Fruit fly (Drosophila melanogaster) whole organism, pupa: ENCODE measurements around the gene hng3.

Experiments
- CG12605 ChIP-seq: fragments of 200-800 bp; sonication (Bioruptor generic); IDR thresholded peaks from 2 replicates; pipeline ENCODE4 v1.3.6; 2022; ENCODE audit warnings: missing biosample characterization, missing genetic modification characterization
- CG13204 ChIP-seq: fragments of 200-800 bp; sonication (Bioruptor generic); optimal IDR thresholded peaks from 2 replicates; lab custom pipeline; 2018; ENCODE audit warnings: missing biosample characterization, mild to moderate bottlenecking, missing genetic modification characterization, moderate library complexity
- CG15710 ChIP-seq: fragments of 200-800 bp; sonication (Bioruptor generic); optimal IDR thresholded peaks from 2 replicates; lab custom pipeline; 2018; ENCODE audit warnings: missing biosample characterization, mild to moderate bottlenecking, missing genetic modification characterization, moderate library complexity
- CG17806 ChIP-seq: fragments of 200-800 bp; sonication (Bioruptor generic); optimal IDR thresholded peaks from 2 replicates; lab custom pipeline; 2018; ENCODE audit warnings: missing biosample characterization, mild to moderate bottlenecking, missing genetic modification characterization, moderate library complexity
- CG32121 ChIP-seq: fragments of 200-800 bp; sonication (Bioruptor generic); IDR thresholded peaks from 2 replicates; pipeline ENCODE4 v1.3.6; 2022; ENCODE audit warnings: missing biosample characterization, missing genetic modification characterization
- CG34367 ChIP-seq: fragments of 200-800 bp; sonication (Bioruptor generic); optimal IDR thresholded peaks from 2 replicates; lab custom pipeline; 2018; ENCODE audit warnings: missing biosample characterization, mild to moderate bottlenecking, missing genetic modification characterization
- CG4496 ChIP-seq: fragments of 200-800 bp; sonication (Bioruptor generic); IDR thresholded peaks from 3 replicates; pipeline ENCODE4 v1.3.6; 2022; ENCODE audit warnings: missing biosample characterization, missing genetic modification characterization
- CG8159 ChIP-seq: fragments of 200-800 bp; sonication (Bioruptor generic); optimal IDR thresholded peaks from 3 replicates; lab custom pipeline; 2018; ENCODE audit warnings: missing biosample characterization, mild to moderate bottlenecking, missing genetic modification characterization, moderate library complexity
- CG9948 ChIP-seq: fragments of 200-800 bp; sonication (Bioruptor generic); optimal IDR thresholded peaks from 2 replicates; lab custom pipeline; 2018; ENCODE audit warnings: missing biosample characterization, mild to moderate bottlenecking, missing genetic modification characterization, moderate library complexity
- EcR ChIP-seq: fragments of 200-800 bp; sonication (Bioruptor generic); optimal IDR thresholded peaks from 3 replicates; lab custom pipeline; 2019; ENCODE audit warnings: missing biosample characterization, missing genetic modification characterization, mild to moderate bottlenecking, moderate library complexity, missing genetic modification reagents
- Ets98B ChIP-seq: fragments of 200-800 bp; sonication (Bioruptor generic); IDR thresholded peaks from 2 replicates; pipeline ENCODE4 v1.3.6; 2022; ENCODE audit warnings: missing biosample characterization, missing genetic modification characterization
- Pif1A ChIP-seq: fragments of 200-800 bp; sonication (Bioruptor generic); optimal IDR thresholded peaks from 3 replicates; lab custom pipeline; 2016; ENCODE audit warnings: missing biosample characterization, missing genetic modification characterization
- Snoo ChIP-seq: fragments of 200-800 bp; sonication (Bioruptor generic); optimal IDR thresholded peaks from 3 replicates; lab custom pipeline; 2017; ENCODE audit warnings: missing biosample characterization, mild to moderate bottlenecking, missing genetic modification characterization, inconsistent platforms
- rn ChIP-seq: fragments of 200-800 bp; sonication (Bioruptor generic); IDR thresholded peaks from 2 replicates; pipeline ENCODE4 v1.3.6; 2022; ENCODE audit warnings: missing biosample characterization, missing genetic modification characterization

DNA sequence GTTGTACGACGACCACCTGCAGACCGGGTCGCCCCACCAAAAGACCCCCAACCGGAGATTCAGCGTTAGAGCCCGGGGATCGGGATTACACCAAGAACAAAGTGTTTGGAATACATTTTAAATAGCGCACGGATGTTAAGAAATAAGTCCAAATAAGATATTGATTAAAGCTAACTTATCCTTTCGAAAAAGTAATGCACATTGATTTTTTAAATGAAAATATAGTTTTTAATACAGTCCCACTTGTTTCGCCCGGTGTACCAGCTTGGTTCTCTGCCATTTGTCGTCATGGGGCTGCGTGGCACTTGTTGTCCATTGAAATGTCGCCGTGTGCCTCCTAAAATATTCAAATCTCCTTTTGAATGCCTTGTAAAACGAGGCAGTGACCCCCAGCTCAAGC lies 34.3 kb downstream of the hng3 start:
- no peak for TF ChIP-seq CG8159
- peak; percentile 48 for TF ChIP-seq CG12605
- no peak for TF ChIP-seq EcR
- TF ChIP-seq CG9948 (tag; lab: Kevin White, UChicago), result no peak
- peak; percentile 11 for TF ChIP-seq Pif1A
- no peak for TF ChIP-seq Snoo
- TF ChIP-seq CG17806, result no peak
- TF ChIP-seq CG4496 (GFP tag; lab: Robert Waterston, UW), result peak; percentile 81; the same call in 2 of the 3 replicates
- no peak for TF ChIP-seq CG15710 (tag; lab: Kevin White, UChicago)
- TF ChIP-seq Ets98B (GFP tag; lab: Robert Waterston, UW), result peak; percentile 83
- peak; percentile 22; the same call in 1 of the 2 replicates for TF ChIP-seq rn (GFP tag; lab: Robert Waterston, UW)
- TF ChIP-seq CG34367 (tag; lab: Kevin White, UChicago), result no peak
- TF ChIP-seq CG13204 (GFP tag; lab: Kevin White, UChicago), result no peak
- peak; percentile 84 for TF ChIP-seq CG32121
